Fruit fly (Drosophila melanogaster): ENCODE results near the gene PolA1.
A peak's percentile ranks its signal among the peaks of the same experiment; 100 is the strongest.

DNA sequence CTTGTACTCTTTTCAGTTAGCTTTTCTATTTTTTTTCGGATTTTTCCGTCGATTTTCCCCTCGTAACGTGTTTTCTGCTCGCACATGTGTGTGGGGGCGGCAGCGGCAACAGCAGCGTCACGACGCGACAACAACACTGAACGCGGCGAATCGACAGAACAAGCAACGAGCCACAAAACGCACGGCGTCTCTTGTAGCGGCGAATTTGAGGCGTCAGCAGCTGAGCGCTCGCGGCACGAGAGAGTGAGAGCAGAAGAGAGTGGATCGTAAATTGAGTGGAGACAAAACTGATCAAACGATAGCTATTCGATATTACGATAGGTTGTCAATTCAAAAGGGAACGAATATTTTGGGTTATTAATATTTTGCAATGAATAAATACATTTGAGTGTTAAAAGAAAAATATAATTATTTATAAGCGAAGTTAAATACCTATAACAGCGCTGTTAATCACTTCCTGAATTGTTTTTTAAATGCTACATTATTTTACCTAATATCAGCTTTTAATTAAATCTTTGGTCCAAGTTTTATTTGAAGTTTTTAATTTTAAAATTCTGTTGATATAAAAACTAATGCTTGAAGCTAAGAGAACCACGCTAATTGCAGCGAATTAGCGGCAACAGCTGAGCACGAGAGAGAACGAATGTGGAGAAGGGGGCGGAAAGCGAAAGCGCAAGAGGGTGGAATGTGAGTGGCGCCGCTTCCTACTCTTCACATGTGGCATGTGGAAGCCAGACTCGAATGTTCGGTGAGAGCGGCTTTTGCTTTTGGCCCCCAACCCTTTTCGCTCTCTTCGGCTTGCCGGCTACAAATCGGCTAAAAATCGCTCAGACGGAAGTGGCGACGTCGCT is 38.4 kb downstream of the PolA1 start:
- TF ChIP-seq OdsH (GFP tag; optimal IDR thresholded peaks at IDR 0.05) (peak; percentile 65), Eip75B (GFP tag; optimal IDR thresholded peaks at IDR 0.05) (peak; percentile 37), esn (GFP tag; optimal IDR thresholded peaks at IDR 0.05) (peak; percentile 58), CG31627 (GFP tag; optimal IDR thresholded peaks at IDR 0.05) (peak; percentile 18), CG3032 (tag; optimal IDR thresholded peaks at IDR 0.05) (peak; percentile 59), CG6276 (GFP tag; optimal IDR thresholded peaks at IDR 0.05) (peak; percentile 1), Lpt (GFP tag; optimal IDR thresholded peaks at IDR 0.05) (peak; percentile 50), Smox (GFP tag; optimal IDR thresholded peaks at IDR 0.05) (peak; percentile 54), ss (GFP tag; optimal IDR thresholded peaks at IDR 0.05) (peak; percentile 37 to 70), CG16779 (tag; optimal IDR thresholded peaks at IDR 0.05) (peak; percentile 54), salr (GFP tag; optimal IDR thresholded peaks at IDR 0.05) (peak in 1 of 2 experiments; percentile 65)
